Fruit fly (Drosophila melanogaster) whole organism, wandering third instar larva: Measurements from ENCODE around the gene CG34456.

ENCODE experiments used
- Abd-B ChIP-seq: fragments of >200 bp; optimal IDR thresholded peaks from 2 replicates; lab custom pipeline; 2017; ENCODE audit warnings: missing biosample characterization, missing genetic modification characterization
- CG32264 ChIP-seq: fragments of 200-800 bp; sonication (Bioruptor generic); optimal IDR thresholded peaks from 2 replicates; lab custom pipeline; 2016; ENCODE audit warnings: missing biosample characterization, missing genetic modification characterization
- CG9705 ChIP-seq: fragments of 200-800 bp; sonication (Bioruptor generic); optimal IDR thresholded peaks from 2 replicates; lab custom pipeline; 2018; ENCODE audit warnings: missing biosample characterization, mild to moderate bottlenecking, missing genetic modification characterization
- CrebA ChIP-seq: fragments of 200-800 bp; sonication (Bioruptor generic); optimal IDR thresholded peaks from 2 replicates; lab custom pipeline; 2016; ENCODE audit warnings: missing biosample characterization, mild to moderate bottlenecking, missing genetic modification characterization, borderline replicate concordance
- Dfd ChIP-seq: fragments of >200 bp; optimal IDR thresholded peaks from 2 replicates; lab custom pipeline; 2017; ENCODE audit warnings: missing biosample characterization, missing genetic modification characterization
- Dif ChIP-seq: fragments of 200-275, 200-300 bp; sonication (Bioruptor generic); optimal IDR thresholded peaks from 2 replicates; lab custom pipeline; 2018; ENCODE audit warnings: missing biosample characterization, missing genetic modification characterization; ENCODE audit not compliant: partially characterized antibody
- GATAd ChIP-seq: sonication (Bioruptor generic); optimal IDR thresholded peaks from 2 replicates; lab custom pipeline; 2016; ENCODE audit warnings: missing biosample characterization, missing genetic modification characterization
- HLH106 ChIP-seq: fragments of 200-800 bp; optimal IDR thresholded peaks from 3 replicates; lab custom pipeline; 2019; ENCODE audit warnings: missing biosample characterization, mild to moderate bottlenecking, missing genetic modification characterization, moderate library complexity
- Hnf4 ChIP-seq: fragments of 200-800 bp; sonication (Bioruptor generic); optimal IDR thresholded peaks from 2 replicates; lab custom pipeline; 2016; ENCODE audit warnings: missing biosample characterization, mild to moderate bottlenecking, missing genetic modification characterization
- Hr78 ChIP-seq: fragments of >200 bp; optimal IDR thresholded peaks from 2 replicates; lab custom pipeline; 2017; ENCODE audit warnings: missing biosample characterization, missing genetic modification characterization
- Hr83 ChIP-seq: fragments of 200-300 bp; sonication (Bioruptor generic); optimal IDR thresholded peaks from 2 replicates; lab custom pipeline; 2016; ENCODE audit warnings: missing biosample characterization, mild to moderate bottlenecking, missing genetic modification characterization, moderate library complexity; ENCODE audit not compliant: poor library complexity, severe bottlenecking
- Jra ChIP-seq: sonication (Bioruptor generic); optimal IDR thresholded peaks from 2 replicates; lab custom pipeline; 2016; ENCODE audit warnings: missing biosample characterization, missing genetic modification characterization
- Mio ChIP-seq: sonication (Bioruptor generic); optimal IDR thresholded peaks from 2 replicates; lab custom pipeline; 2016; ENCODE audit warnings: missing biosample characterization, missing genetic modification characterization
- Myc ChIP-seq: fragments of >200 bp; optimal IDR thresholded peaks from 2 replicates; lab custom pipeline; 2017
- N ChIP-seq: fragments of >200 bp; optimal IDR thresholded peaks from 2 replicates; lab custom pipeline; 2018; ENCODE audit warnings: missing biosample characterization, missing external identifiers, missing genetic modification characterization
- OdsH ChIP-seq: fragments of 200-800 bp; sonication (Bioruptor generic); optimal IDR thresholded peaks from 2 replicates; lab custom pipeline; 2016; ENCODE audit warnings: missing biosample characterization, mild to moderate bottlenecking, missing genetic modification characterization
- Rel ChIP-seq, 2 experiments: fragments of 200-800 bp; sonication (Bioruptor generic) in 1 of 2; optimal IDR thresholded peaks; 2 replicates in 1 of 2; 3 replicates in 1 of 2; lab custom pipeline; 2016 to 2019; ENCODE audit warnings: mild to moderate bottlenecking in 2 of 2, missing biosample characterization in 2 of 2, missing genetic modification characterization in 2 of 2, moderate library complexity in 1 of 2
- Sp1 ChIP-seq: fragments of 200-800 bp; sonication (Bioruptor generic); optimal IDR thresholded peaks from 3 replicates; lab custom pipeline; 2019; ENCODE audit warnings: missing biosample characterization, mild to moderate bottlenecking, missing genetic modification characterization, moderate library complexity
- Vsx2 ChIP-seq: fragments of 200-300, 225-300 bp; sonication (Bioruptor generic); optimal IDR thresholded peaks from 2 replicates; lab custom pipeline; 2018; ENCODE audit warnings: missing biosample characterization, missing genetic modification characterization; ENCODE audit not compliant: partially characterized antibody
- br ChIP-seq: fragments of 200-800 bp; sonication (Bioruptor generic); optimal IDR thresholded peaks from 2 replicates; lab custom pipeline; 2016; ENCODE audit warnings: missing biosample characterization, missing genetic modification characterization
- brk ChIP-seq: fragments of 200-800 bp; sonication (Bioruptor generic); optimal IDR thresholded peaks from 2 replicates; lab custom pipeline; 2016; ENCODE audit warnings: missing biosample characterization, mild to moderate bottlenecking, missing genetic modification characterization
- dl ChIP-seq, 2 experiments: fragments of 175-275, 200-275 bp in 1 of 2; fragments of 200-275 bp in 1 of 2; sonication (Bioruptor generic); optimal IDR thresholded peaks; lab custom pipeline; 2018; ENCODE audit warnings: mild to moderate bottlenecking in 2 of 2, missing biosample characterization in 2 of 2, missing genetic modification characterization in 2 of 2, moderate library complexity in 2 of 2; ENCODE audit not compliant: partially characterized antibody in 2 of 2, insufficient read depth in 1 of 2
- dmrt93B ChIP-seq: fragments of 200-800 bp; sonication (Bioruptor generic); optimal IDR thresholded peaks from 2 replicates; lab custom pipeline; 2018; ENCODE audit warnings: missing biosample characterization, mild to moderate bottlenecking, missing genetic modification characterization
- dsf ChIP-seq: sonication (Bioruptor generic); optimal IDR thresholded peaks from 2 replicates; lab custom pipeline; 2016; ENCODE audit warnings: missing biosample characterization, missing genetic modification characterization, borderline replicate concordance
- ey ChIP-seq: fragments of 200-800 bp; sonication (Bioruptor generic); optimal IDR thresholded peaks from 2 replicates; lab custom pipeline; 2016; ENCODE audit warnings: missing biosample characterization, missing genetic modification characterization
- foxo ChIP-seq, 2 experiments: fragments of 200-800 bp; sonication (Bioruptor generic); optimal IDR thresholded peaks; 2 replicates in 1 of 2; 3 replicates in 1 of 2; lab custom pipeline; 2016 to 2017; ENCODE audit warnings: missing biosample characterization in 2 of 2, missing genetic modification characterization in 2 of 2
- fru ChIP-seq: fragments of 200-800 bp; sonication (Bioruptor generic); optimal IDR thresholded peaks from 3 replicates; lab custom pipeline; 2016; ENCODE audit warnings: missing biosample characterization, mild to moderate bottlenecking, missing genetic modification characterization
- h ChIP-seq: fragments of 200-800 bp; sonication (Bioruptor generic); optimal IDR thresholded peaks from 3 replicates; lab custom pipeline; 2016; ENCODE audit warnings: missing biosample characterization, mild to moderate bottlenecking, missing genetic modification characterization
- jim ChIP-seq: fragments of 175-275, 200-325 bp; sonication (Bioruptor generic); optimal IDR thresholded peaks from 2 replicates; lab custom pipeline; 2016; ENCODE audit warnings: missing biosample characterization, mild to moderate bottlenecking, missing genetic modification characterization
- lola ChIP-seq: fragments of >200 bp; optimal IDR thresholded peaks from 2 replicates; lab custom pipeline; 2017; ENCODE audit warnings: missing biosample characterization, missing genetic modification characterization
- pan ChIP-seq: fragments of >200 bp; optimal IDR thresholded peaks from 2 replicates; lab custom pipeline; 2017
- psq ChIP-seq: fragments of 200-800 bp; sonication (Bioruptor generic); optimal IDR thresholded peaks from 3 replicates; lab custom pipeline; 2017; ENCODE audit warnings: missing biosample characterization, mild to moderate bottlenecking, missing genetic modification characterization, moderate library complexity
- rgr ChIP-seq: fragments of 200-800 bp; sonication (Bioruptor generic); optimal IDR thresholded peaks from 3 replicates; lab custom pipeline; 2016; ENCODE audit warnings: missing biosample characterization, mild to moderate bottlenecking, missing genetic modification characterization
- sage ChIP-seq: fragments of 200-800 bp; sonication (Bioruptor generic); optimal IDR thresholded peaks from 2 replicates; lab custom pipeline; 2016; ENCODE audit warnings: missing biosample characterization, mild to moderate bottlenecking, missing genetic modification characterization
- sv ChIP-seq: fragments of 200-800 bp; sonication (Bioruptor generic); optimal IDR thresholded peaks from 3 replicates; lab custom pipeline; 2016; ENCODE audit warnings: missing biosample characterization, missing genetic modification characterization
- tai ChIP-seq: sonication (Bioruptor generic); optimal IDR thresholded peaks from 2 replicates; lab custom pipeline; 2016; ENCODE audit warnings: missing biosample characterization, missing genetic modification characterization
- usp ChIP-seq: fragments of >200 bp; optimal IDR thresholded peaks from 2 replicates; lab custom pipeline; 2017; ENCODE audit warnings: missing biosample characterization, missing genetic modification characterization
- woc ChIP-seq: sonication (Bioruptor generic); optimal IDR thresholded peaks from 2 replicates; lab custom pipeline; 2016; ENCODE audit warnings: missing biosample characterization, mild to moderate bottlenecking, missing genetic modification characterization

The CG34456 gene

DNA sequence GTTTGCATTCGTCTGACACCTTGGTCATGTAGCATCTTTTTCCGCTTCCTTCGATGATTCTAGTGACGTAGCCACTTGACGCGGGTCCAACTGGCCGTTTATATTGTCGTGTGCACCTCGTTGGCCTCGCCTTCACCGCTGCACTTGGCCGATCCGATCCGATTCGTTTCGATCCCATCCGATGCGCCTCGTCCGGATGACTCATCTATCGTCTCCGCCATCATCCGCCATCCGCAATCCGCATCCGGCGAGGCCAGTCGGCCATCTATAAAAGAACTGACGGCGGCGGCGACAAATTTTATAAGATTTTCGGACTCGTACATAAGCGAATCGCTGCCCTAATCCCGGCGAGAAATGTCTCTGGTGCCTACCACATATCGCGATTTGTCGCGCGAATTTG lies 13.2 kb downstream of the CG34456 start, which contains the start of gene CG4461:
Gene CG4461 (plus strand): TSS at position 301 of the 400 bp plus-strand sequence.
- no peak for TF ChIP-seq Hr83
- TF ChIP-seq lola: no peak
- TF ChIP-seq jim (GFP tag; lab: Kevin White, UChicago): no peak
- TF ChIP-seq HLH106 (tag; lab: Kevin White, UChicago): no peak
- TF ChIP-seq ey (GFP tag; lab: Kevin White, UChicago): no peak
- TF ChIP-seq brk: no peak
- no peak for TF ChIP-seq sv (GFP tag; lab: Kevin White, UChicago)
- no peak for TF ChIP-seq pan
- no peak for TF ChIP-seq Mio (GFP tag; lab: Kevin White, UChicago)
- TF ChIP-seq fru (GFP tag; lab: Kevin White, UChicago): no peak
- TF ChIP-seq GATAd (GFP tag; lab: Kevin White, UChicago): no peak
- no peak for TF ChIP-seq woc
- no peak for TF ChIP-seq usp

- no peak for TF ChIP-seq lola
- TF ChIP-seq, all 38 proteins: peak for 0
These were observed 14.7 kb downstream of the CG34456 start for dm6 chr3L:9376573-9376972.

DNA sequence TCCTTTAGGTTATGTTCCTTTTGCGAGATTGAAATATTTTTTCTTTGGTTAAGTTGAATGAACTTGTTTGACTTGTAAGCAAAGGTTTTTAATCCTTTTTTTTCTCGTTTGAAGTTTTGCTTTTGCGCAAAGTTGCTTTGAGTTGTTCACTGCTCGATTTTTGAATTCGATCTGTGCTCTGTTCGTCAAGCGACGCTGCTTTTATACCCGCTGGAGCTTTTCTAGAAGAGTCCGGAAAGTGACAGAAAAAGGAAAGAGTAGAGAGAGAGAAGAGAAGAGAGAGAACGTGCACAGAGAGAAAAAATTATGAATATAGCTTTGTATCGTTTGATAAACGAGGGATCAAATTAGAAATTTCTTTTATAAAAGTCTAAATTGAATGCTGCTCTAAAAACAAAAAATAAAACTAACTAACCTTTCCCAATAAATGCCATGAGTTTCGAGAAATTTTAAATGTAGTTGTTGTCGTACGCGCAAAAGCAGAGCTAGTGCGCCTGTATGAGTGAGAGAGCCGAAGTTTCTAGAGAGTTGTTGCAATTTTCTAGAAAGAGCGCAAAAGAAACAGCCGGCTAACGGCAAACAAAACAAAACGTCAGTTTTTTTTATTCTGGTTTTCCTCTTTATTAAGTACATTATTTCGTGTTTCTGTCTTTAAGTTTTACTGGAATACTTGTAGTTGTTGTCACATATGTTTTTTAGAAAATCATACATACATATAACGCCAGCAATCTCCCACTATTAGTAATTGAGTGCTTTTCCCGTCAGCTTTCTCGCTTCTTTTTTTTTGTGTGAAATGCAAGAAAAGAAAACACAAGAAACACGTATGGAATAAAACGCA lies 15.5 kb downstream of the CG34456 start, which contains the start of gene Hsp26:
Gene Hsp26 (minus strand): TSS at position 230 of the 838 bp plus-strand sequence.
- peak; percentile 96 for TF ChIP-seq OdsH (GFP tag; lab: Kevin White, UChicago)
- no peak for TF ChIP-seq Dfd
- TF ChIP-seq tai: no peak
- no peak for TF ChIP-seq CrebA
- peak; percentile 30 for TF ChIP-seq Mio (GFP tag; lab: Kevin White, UChicago)
- TF ChIP-seq woc: peak; percentile 92
- peak; percentile 0 for TF ChIP-seq Rel (GFP tag; optimal IDR thresholded peaks at IDR 0.05; lab: Kevin White, UChicago)
- TF ChIP-seq Rel (tag; optimal IDR thresholded peaks at IDR 0.05; lab: Kevin White, UChicago): peak; percentile 52
- peak; percentile 23 to 25 for TF ChIP-seq dl (GFP tag; optimal IDR thresholded peaks at IDR 0.05; lab: Kevin White, UChicago; ENCODE audit: insufficient read depth in 1 of 2, partially characterized antibody in 2 of 2)
- peak; percentile 97 for TF ChIP-seq brk
- peak; percentile 67 for TF ChIP-seq Vsx2
- TF ChIP-seq fru (GFP tag; lab: Kevin White, UChicago): peak; percentile 95
- peak; percentile 89 for TF ChIP-seq sage (GFP tag; lab: Kevin White, UChicago)
- TF ChIP-seq CG9705 (GFP tag; lab: Kevin White, UChicago): no peak
- TF ChIP-seq Hnf4 (GFP tag; lab: Kevin White, UChicago): peak; percentile 93
- peak; percentile 79 for TF ChIP-seq jim (GFP tag; lab: Kevin White, UChicago)
- TF ChIP-seq dsf (GFP tag; lab: Kevin White, UChicago): peak; percentile 59
- TF ChIP-seq Hr83: peak; percentile 6
- TF ChIP-seq GATAd (GFP tag; lab: Kevin White, UChicago): no peak
- TF ChIP-seq dmrt93B (GFP tag; lab: Kevin White, UChicago): peak; percentile 60
- no peak for TF ChIP-seq usp
- TF ChIP-seq Myc (lab: Kevin White, UChicago): no peak
- TF ChIP-seq sv (GFP tag; lab: Kevin White, UChicago): peak; percentile 75
- peak; percentile 97 for TF ChIP-seq h
- TF ChIP-seq br (GFP tag; lab: Kevin White, UChicago): peak; percentile 95
- TF ChIP-seq Dif (GFP tag; lab: Kevin White, UChicago): peak; percentile 66
- peak; percentile 89 for TF ChIP-seq Sp1 (GFP tag; lab: Kevin White, UChicago)
- TF ChIP-seq pan: no peak
- no peak for TF ChIP-seq Abd-B
- TF ChIP-seq rgr (GFP tag; lab: Kevin White, UChicago): peak; percentile 96
- TF ChIP-seq Jra (GFP tag; lab: Kevin White, UChicago): peak; percentile 87
- TF ChIP-seq Hr78 (GFP tag; lab: Kevin White, UChicago): no peak
- TF ChIP-seq lola: no peak
- TF ChIP-seq psq (GFP tag; lab: Kevin White, UChicago): peak; percentile 94
- peak; percentile 86 for TF ChIP-seq CG32264
- TF ChIP-seq N: no peak
- TF ChIP-seq foxo (GFP tag; optimal IDR thresholded peaks at IDR 0.05; lab: Kevin White, UChicago): peak; percentile 52 to 94
- peak; percentile 84 for TF ChIP-seq HLH106 (tag; lab: Kevin White, UChicago)
- TF ChIP-seq ey (GFP tag; lab: Kevin White, UChicago): peak; percentile 96
- TF ChIP-seq, all 38 proteins: peak for 26
